Worm (Caenorhabditis elegans) whole organism, late embryonic: Measurements from ENCODE around the gene cpsf-1.

Source experiments
- C38D4.7 ChIP-seq: fragments of 200-800 bp; sonication (Bioruptor generic); optimal IDR thresholded peaks from 2 replicates; lab custom pipeline; 2018; ENCODE audit warnings: mild to moderate bottlenecking, missing genetic modification characterization, moderate library complexity, missing compliant biosample characterization
- F13H6.1 ChIP-seq: sonication (generic microtip); optimal IDR thresholded peaks from 2 replicates; lab custom pipeline; 2016; ENCODE audit warnings: missing genetic modification characterization, missing compliant biosample characterization
- T23F11.4 ChIP-seq: fragments of 200-800 bp; sonication (Bioruptor generic); optimal IDR thresholded peaks from 2 replicates; lab custom pipeline; 2018; ENCODE audit warnings: mild to moderate bottlenecking, missing genetic modification characterization, missing compliant biosample characterization
- ahr-1 ChIP-seq: sonication (generic microtip); optimal IDR thresholded peaks from 2 replicates; lab custom pipeline; 2016; ENCODE audit warnings: missing genetic modification characterization, missing compliant biosample characterization
- ceh-14 ChIP-seq: sonication (generic microtip); optimal IDR thresholded peaks from 2 replicates; lab custom pipeline; 2016; ENCODE audit warnings: missing genotype, missing genetic modification characterization, missing compliant biosample characterization
- ceh-18 ChIP-seq: sonication (generic microtip); optimal IDR thresholded peaks from 2 replicates; lab custom pipeline; 2016; ENCODE audit warnings: missing genetic modification characterization, missing compliant biosample characterization
- ceh-19 ChIP-seq: fragments of 200-800 bp; sonication (Bioruptor generic); optimal IDR thresholded peaks from 2 replicates; lab custom pipeline; 2018; ENCODE audit warnings: mild to moderate bottlenecking, missing genetic modification characterization, missing compliant biosample characterization
- ceh-2 ChIP-seq: sonication (generic microtip); optimal IDR thresholded peaks from 2 replicates; lab custom pipeline; 2016; ENCODE audit warnings: missing genotype, missing genetic modification characterization, missing compliant biosample characterization
- ceh-31 ChIP-seq: sonication (generic microtip); optimal IDR thresholded peaks from 2 replicates; lab custom pipeline; 2016; ENCODE audit warnings: missing genetic modification characterization, missing compliant biosample characterization
- ceh-34 ChIP-seq: sonication (generic microtip); optimal IDR thresholded peaks from 2 replicates; lab custom pipeline; 2016; ENCODE audit warnings: mild to moderate bottlenecking, missing genetic modification characterization, missing compliant biosample characterization
- ceh-6 ChIP-seq: fragments of 200-800 bp; sonication (Bioruptor generic); optimal IDR thresholded peaks from 2 replicates; lab custom pipeline; 2018; ENCODE audit warnings: mild to moderate bottlenecking, missing genetic modification characterization, missing compliant biosample characterization
- che-1 ChIP-seq: sonication (generic microtip); optimal IDR thresholded peaks from 2 replicates; lab custom pipeline; 2016; ENCODE audit warnings: mild to moderate bottlenecking, missing genetic modification characterization, missing compliant biosample characterization
- dve-1 ChIP-seq: sonication (generic microtip); optimal IDR thresholded peaks from 2 replicates; lab custom pipeline; 2017; ENCODE audit warnings: antibody characterized with exemption, mild to moderate bottlenecking, missing genetic modification characterization, missing compliant biosample characterization
- elt-2 ChIP-seq: sonication (generic microtip); optimal IDR thresholded peaks from 2 replicates; lab custom pipeline; 2016; ENCODE audit warnings: missing genetic modification reagents, missing genetic modification characterization, missing compliant biosample characterization
- ets-4 ChIP-seq: sonication (generic microtip); optimal IDR thresholded peaks from 2 replicates; lab custom pipeline; 2016; ENCODE audit warnings: missing genetic modification characterization, missing compliant biosample characterization
- fax-1 ChIP-seq: sonication (generic microtip); optimal IDR thresholded peaks from 2 replicates; lab custom pipeline; 2016; ENCODE audit warnings: missing genotype, missing genetic modification characterization, missing compliant biosample characterization
- fkh-10 ChIP-seq: fragments of 150-350 bp; optimal IDR thresholded peaks from 2 replicates; lab custom pipeline; 2014; ENCODE audit warnings: missing biosample characterization, missing genetic modification reagents, missing genetic modification characterization
- fkh-6 ChIP-seq: sonication (generic microtip); optimal IDR thresholded peaks from 2 replicates; lab custom pipeline; 2016; ENCODE audit warnings: missing genetic modification characterization, missing compliant biosample characterization
- hlh-13 ChIP-seq: fragments of 200-800 bp; sonication (Bioruptor generic); optimal IDR thresholded peaks from 2 replicates; lab custom pipeline; 2018; ENCODE audit warnings: mild to moderate bottlenecking, missing genetic modification characterization, missing compliant biosample characterization
- hlh-15 ChIP-seq: sonication (generic microtip); optimal IDR thresholded peaks from 2 replicates; lab custom pipeline; 2016; ENCODE audit warnings: missing genetic modification characterization, missing compliant biosample characterization
- hlh-30 ChIP-seq: sonication (generic microtip); optimal IDR thresholded peaks from 2 replicates; lab custom pipeline; 2017; ENCODE audit warnings: antibody characterized with exemption, missing genetic modification characterization, missing compliant biosample characterization; ENCODE audit not compliant: insufficient read depth
- hlh-8 ChIP-seq: sonication (generic microtip); optimal IDR thresholded peaks from 2 replicates; lab custom pipeline; 2016; ENCODE audit warnings: missing genotype, missing genetic modification characterization, missing compliant biosample characterization
- lin-11 ChIP-seq: fragments of 200-800 bp; sonication (Bioruptor generic); optimal IDR thresholded peaks from 2 replicates; lab custom pipeline; 2018; ENCODE audit warnings: mild to moderate bottlenecking, missing genetic modification characterization, missing compliant biosample characterization
- madf-2 ChIP-seq: sonication (generic microtip); optimal IDR thresholded peaks from 2 replicates; lab custom pipeline; 2017; ENCODE audit warnings: missing genetic modification characterization, missing compliant biosample characterization
- nfya-1 ChIP-seq: sonication (generic microtip); optimal IDR thresholded peaks from 2 replicates; lab custom pipeline; 2017; ENCODE audit warnings: missing genetic modification characterization, mild to moderate bottlenecking, missing compliant biosample characterization, antibody characterized with exemption, moderate library complexity
- nhr-11 ChIP-seq: fragments of 150-350 bp; optimal IDR thresholded peaks from 2 replicates; lab custom pipeline; 2014; ENCODE audit warnings: missing biosample characterization, missing genetic modification characterization
- nhr-232 ChIP-seq: sonication (generic microtip); optimal IDR thresholded peaks from 2 replicates; lab custom pipeline; 2016; ENCODE audit warnings: missing genetic modification characterization, missing compliant biosample characterization
- npax-4 ChIP-seq: sonication (generic microtip); optimal IDR thresholded peaks from 2 replicates; lab custom pipeline; 2016; ENCODE audit warnings: missing genetic modification characterization, missing compliant biosample characterization
- odd-2 ChIP-seq: sonication (generic microtip); optimal IDR thresholded peaks from 2 replicates; lab custom pipeline; 2017; ENCODE audit warnings: antibody characterized with exemption, mild to moderate bottlenecking, missing genetic modification characterization, missing compliant biosample characterization
- pag-3 ChIP-seq: sonication (generic microtip); optimal IDR thresholded peaks from 2 replicates; lab custom pipeline; 2016; ENCODE audit warnings: missing compliant biosample characterization, missing genetic modification characterization, borderline replicate concordance
- pat-9 ChIP-seq: fragments of 200-800 bp; sonication (Bioruptor generic); optimal IDR thresholded peaks from 2 replicates; lab custom pipeline; 2018; ENCODE audit warnings: mild to moderate bottlenecking, missing genetic modification characterization, moderate library complexity, missing compliant biosample characterization
- pax-1 ChIP-seq: fragments of 150-350 bp; optimal IDR thresholded peaks from 2 replicates; lab custom pipeline; 2014; ENCODE audit warnings: missing biosample characterization, missing genetic modification characterization
- pqm-1 ChIP-seq: sonication (generic microtip); optimal IDR thresholded peaks from 2 replicates; lab custom pipeline; 2016; ENCODE audit warnings: missing genetic modification characterization, missing compliant biosample characterization
- pros-1 ChIP-seq: fragments of 150-350 bp; optimal IDR thresholded peaks from 2 replicates; lab custom pipeline; 2014; ENCODE audit warnings: missing biosample characterization, missing genetic modification reagents, missing genetic modification characterization
- ref-2 ChIP-seq: sonication (generic microtip); optimal IDR thresholded peaks from 2 replicates; lab custom pipeline; 2016; ENCODE audit warnings: missing genetic modification characterization, missing compliant biosample characterization
- rnt-1 ChIP-seq: sonication (generic microtip); optimal IDR thresholded peaks from 2 replicates; lab custom pipeline; 2016; ENCODE audit warnings: missing genetic modification characterization, missing compliant biosample characterization
- sox-2 ChIP-seq: fragments of 200-800 bp; sonication (Bioruptor generic); IDR thresholded peaks from 2 replicates; pipeline ENCODE4 v1.3.6; 2022; ENCODE audit warnings: missing genetic modification reagents, missing genetic modification characterization, missing compliant biosample characterization
- tbx-2 ChIP-seq: sonication (generic microtip); optimal IDR thresholded peaks from 2 replicates; lab custom pipeline; 2016; ENCODE audit warnings: missing genetic modification characterization, missing compliant biosample characterization
- tbx-7 ChIP-seq: sonication (generic microtip); optimal IDR thresholded peaks from 2 replicates; lab custom pipeline; 2016; ENCODE audit warnings: missing genotype, missing genetic modification characterization, missing compliant biosample characterization
- ttx-3 ChIP-seq: sonication (generic microtip); optimal IDR thresholded peaks from 2 replicates; lab custom pipeline; 2016; ENCODE audit warnings: missing genetic modification reagents, missing genetic modification characterization, missing compliant biosample characterization
- unc-3 ChIP-seq, 2 experiments: fragments of 200-800 bp in 1 of 2; sonication (Bioruptor generic) in 1 of 2; sonication (generic microtip) in 1 of 2; conservative IDR thresholded peaks in 1 of 2; optimal IDR thresholded peaks in 1 of 2; 2 replicates each; pipeline versions ENCODE4 v1.3.6 to Lab custom; 2016 to 2022; ENCODE audit warnings: missing compliant biosample characterization in 2 of 2, missing genetic modification characterization in 2 of 2, missing genetic modification reagents in 1 of 2
- unc-55 ChIP-seq: sonication (generic microtip); optimal IDR thresholded peaks from 2 replicates; lab custom pipeline; 2017; ENCODE audit warnings: missing biosample characterization, missing genetic modification reagents, missing genetic modification characterization
- unc-86 ChIP-seq: sonication (generic microtip); optimal IDR thresholded peaks from 2 replicates; lab custom pipeline; 2016; ENCODE audit warnings: missing genetic modification characterization, missing compliant biosample characterization
- zip-5 ChIP-seq: sonication (generic microtip); optimal IDR thresholded peaks from 2 replicates; lab custom pipeline; 2016; ENCODE audit warnings: missing genetic modification characterization, missing compliant biosample characterization

Gene cpsf-1

ce11 chrIV:2048839-2049238, 16.0 kb upstream of the cpsf-1 start (continued):
- TF ChIP-seq fkh-6 (tag; lab: Kevin White, UChicago) (no peak), sox-2 (GFP tag; lab: Robert Waterston, UW) (0 out of 2 replicates have a peak, but pooled peaks have one; percentile 16), ceh-6 (GFP tag; lab: Kevin White, UChicago) (no peak), ref-2 (tag; lab: Kevin White, UChicago) (peak; percentile 77), zip-5 (tag; lab: Kevin White, UChicago) (no peak), ets-4 (peak; percentile 9), ceh-19 (peak; percentile 25), F13H6.1 (tag; lab: Kevin White, UChicago) (peak; percentile 47), hlh-30 (no peak), dve-1 (tag; lab: Kevin White, UChicago) (peak; percentile 72), pros-1 (tag; lab: Kevin White, UChicago) (peak; percentile 51), ceh-2 (peak; percentile 12), pag-3 (tag; lab: Kevin White, UChicago) (no peak), ceh-31 (tag; lab: Kevin White, UChicago) (peak; percentile 87)

ce11 chrIV:2037497-2037896, 4.7 kb upstream of the cpsf-1 start:
- TF ChIP-seq C38D4.7 (no peak), nhr-11 (tag; lab: Kevin White, UChicago) (no peak), nhr-232 (tag; lab: Kevin White, UChicago) (no peak), ceh-14 (tag; lab: Kevin White, UChicago) (no peak), T23F11.4 (no peak), lin-11 (no peak), fkh-10 (GFP tag; lab: Kevin White, UChicago) (no peak), rnt-1 (tag; lab: Kevin White, UChicago) (no peak), odd-2 (tag; lab: Kevin White, UChicago) (no peak), hlh-15 (tag; lab: Kevin White, UChicago) (no peak), madf-2 (tag; lab: Kevin White, UChicago) (no peak), ceh-6 (GFP tag; lab: Kevin White, UChicago) (no peak), unc-3 (GFP tag; conservative IDR thresholded peaks at IDR 0.05; lab: Robert Waterston, UW) (no peak), unc-3 (tag; optimal IDR thresholded peaks at IDR 0.05; lab: Kevin White, UChicago) (no peak), che-1 (no peak), F13H6.1 (tag; lab: Kevin White, UChicago) (no peak), ahr-1 (tag; lab: Kevin White, UChicago) (no peak), pat-9 (tag; lab: Kevin White, UChicago) (no peak)

- TF ChIP-seq pax-1 (tag; lab: Kevin White, UChicago) (no peak), odd-2 (tag; lab: Kevin White, UChicago) (no peak), ets-4 (no peak), ceh-18 (tag; lab: Kevin White, UChicago) (no peak), unc-55 (no peak)
Observed at ce11 chrIV:2036974-2037373, 4.2 kb upstream of the cpsf-1 start, which contains the start of the genes Y76B12C.9 and cng-2. TSS of gene Y76B12C.9 (minus strand) at chrIV:2037074. TSS of gene cng-2 (plus strand) at chrIV:2037191.

- no peak for TF ChIP-seq che-1
- no peak for TF ChIP-seq tbx-7 (tag; lab: Kevin White, UChicago)
- no peak for TF ChIP-seq T23F11.4
- no peak for TF ChIP-seq hlh-13 (GFP tag; lab: Kevin White, UChicago)
Observed at ce11 chrIV:2008920-2009319, 23.9 kb downstream of the cpsf-1 start.

- TF ChIP-seq nfya-1 (tag; lab: Kevin White, UChicago) (no peak), tbx-7 (tag; lab: Kevin White, UChicago) (no peak), fax-1 (no peak), elt-2 (tag; lab: Kevin White, UChicago) (no peak), tbx-2 (tag; lab: Kevin White, UChicago) (no peak), ceh-34 (tag; lab: Kevin White, UChicago) (no peak), npax-4 (tag; lab: Kevin White, UChicago) (no peak), dve-1 (tag; lab: Kevin White, UChicago) (no peak), che-1 (no peak), hlh-15 (tag; lab: Kevin White, UChicago) (no peak), zip-5 (tag; lab: Kevin White, UChicago) (no peak), lin-11 (no peak), ceh-14 (tag; lab: Kevin White, UChicago) (no peak), hlh-8 (no peak), unc-86 (tag; lab: Kevin White, UChicago) (no peak), unc-3 (GFP tag; conservative IDR thresholded peaks at IDR 0.05; lab: Robert Waterston, UW) (no peak), unc-3 (tag; optimal IDR thresholded peaks at IDR 0.05; lab: Kevin White, UChicago) (no peak), ttx-3 (tag; lab: Kevin White, UChicago) (no peak), pqm-1 (tag; lab: Kevin White, UChicago) (no peak), ref-2 (tag; lab: Kevin White, UChicago) (no peak)
Observed at ce11 chrIV:2002290-2002689, 30.5 kb downstream of the cpsf-1 start.
